Worm (Caenorhabditis elegans): ENCODE measurements around the gene K02D10.1.

The K02D10.1 gene

ce11 chrIII:8801864-8802818 lies 32.8 kb downstream of the K02D10.1 start (continued):
- TF ChIP-seq ceh-22 (tag; optimal IDR thresholded peaks at IDR 0.05) = peak; percentile 32
- peak; percentile 81 for TF ChIP-seq K09A11.1 (tag; optimal IDR thresholded peaks at IDR 0.05; ENCODE audit: insufficient read depth)
- TF ChIP-seq fax-1 (tag; optimal IDR thresholded peaks at IDR 0.05) = peak; percentile 26
- TF ChIP-seq hlh-8 (tag; optimal IDR thresholded peaks at IDR 0.05) = peak; percentile 78
- peak; percentile 98 for TF ChIP-seq nfya-1 (tag; optimal IDR thresholded peaks at IDR 0.05)
- TF ChIP-seq ceh-48 (tag; optimal IDR thresholded peaks at IDR 0.05) = no peak
- TF ChIP-seq ama-1 (optimal IDR thresholded peaks at IDR 0.05) = peak; percentile 91
- TF ChIP-seq pqm-1 (tag; optimal IDR thresholded peaks at IDR 0.05) = peak; percentile 71
- TF ChIP-seq odd-2 (tag; optimal IDR thresholded peaks at IDR 0.05) = no peak
- TF ChIP-seq tbx-2 (tag; optimal IDR thresholded peaks at IDR 0.05) = peak; percentile 96
- TF ChIP-seq K02D7.2 (tag; optimal IDR thresholded peaks at IDR 0.05) = no peak
- peak; percentile 92 for TF ChIP-seq ceh-34 (tag; optimal IDR thresholded peaks at IDR 0.05)
- TF ChIP-seq pha-4 (tag; optimal IDR thresholded peaks at IDR 0.05) = no peak
- no peak for TF ChIP-seq mec-3 (tag; optimal IDR thresholded peaks at IDR 0.05; ENCODE audit: borderline replicate concordance)
- no peak for TF ChIP-seq madf-2 (tag; optimal IDR thresholded peaks at IDR 0.05)
- TF ChIP-seq pat-9 (tag; optimal IDR thresholded peaks at IDR 0.05) = no peak
- TF ChIP-seq ahr-1 (tag; optimal IDR thresholded peaks at IDR 0.05) = no peak
- 0 out of 2 replicates have a peak, but pooled peaks have one; percentile 3 for TF ChIP-seq sox-2 (GFP tag; IDR thresholded peaks at IDR 0.05)
- peak; percentile 100 for TF ChIP-seq pros-1 (tag; optimal IDR thresholded peaks at IDR 0.05)
- peak; percentile 84 for TF ChIP-seq unc-42 (tag; optimal IDR thresholded peaks at IDR 0.05)
- TF ChIP-seq ceh-30 (tag; optimal IDR thresholded peaks at IDR 0.05) = peak; percentile 93
- peak; percentile 8 for TF ChIP-seq ztf-16 (tag; optimal IDR thresholded peaks at IDR 0.05)
- peak; percentile 67 for TF ChIP-seq sdc-2 (tag; optimal IDR thresholded peaks at IDR 0.05)
- no peak for TF ChIP-seq nhr-232 (tag; optimal IDR thresholded peaks at IDR 0.05)
- no peak for TF ChIP-seq C38D4.7 (GFP tag; optimal IDR thresholded peaks at IDR 0.05)
- TF ChIP-seq hlh-13 (GFP tag; optimal IDR thresholded peaks at IDR 0.05) = no peak
- peak; percentile 93 for TF ChIP-seq ref-2 (tag; optimal IDR thresholded peaks at IDR 0.05)
- TF ChIP-seq fkh-10 (GFP tag; optimal IDR thresholded peaks at IDR 0.05) = peak; percentile 20
- TF ChIP-seq hlh-6 (tag; optimal IDR thresholded peaks at IDR 0.05) = peak; percentile 64
- TF ChIP-seq sox-4 (tag; optimal IDR thresholded peaks at IDR 0.05) = no peak
- no peak for TF ChIP-seq ceh-6 (GFP tag; optimal IDR thresholded peaks at IDR 0.05)
- TF ChIP-seq elt-4 (tag; optimal IDR thresholded peaks at IDR 0.05) = no peak
- peak; percentile 63 for TF ChIP-seq pha-2 (tag; optimal IDR thresholded peaks at IDR 0.05)
- TF ChIP-seq T23F11.4 (GFP tag; optimal IDR thresholded peaks at IDR 0.05) = no peak
- TF ChIP-seq dve-1 (tag; optimal IDR thresholded peaks at IDR 0.05) = peak; percentile 98
- no peak for TF ChIP-seq ttx-3 (tag; optimal IDR thresholded peaks at IDR 0.05)

- TF ChIP-seq pat-9 (tag; optimal IDR thresholded peaks at IDR 0.05) (no peak), tbx-2 (tag; optimal IDR thresholded peaks at IDR 0.05) (no peak), pha-4 (tag; optimal IDR thresholded peaks at IDR 0.05) (no peak), syd-9 (tag; optimal IDR thresholded peaks at IDR 0.05) (no peak), ceh-6 (GFP tag; optimal IDR thresholded peaks at IDR 0.05) (no peak), che-1 (tag; optimal IDR thresholded peaks at IDR 0.05) (no peak), ceh-18 (tag; optimal IDR thresholded peaks at IDR 0.05) (no peak), unc-42 (tag; optimal IDR thresholded peaks at IDR 0.05) (no peak), unc-86 (tag; optimal IDR thresholded peaks at IDR 0.05) (no peak), K02D7.2 (tag; optimal IDR thresholded peaks at IDR 0.05) (no peak), fkh-10 (GFP tag; optimal IDR thresholded peaks at IDR 0.05) (no peak), dve-1 (tag; optimal IDR thresholded peaks at IDR 0.05) (no peak), fax-1 (tag; optimal IDR thresholded peaks at IDR 0.05) (no peak), rnt-1 (tag; optimal IDR thresholded peaks at IDR 0.05) (no peak)
These were observed 36.5 kb downstream of the K02D10.1 start for ce11 chrIII:8805815-8806214.
